Worm (Caenorhabditis elegans) whole organism, early embryonic: ENCODE data around the gene T13C2.2.

Experiments
- aly-1 ChIP-seq: sonication (generic microtip); optimal IDR thresholded peaks from 2 replicates; lab custom pipeline; 2016; ENCODE audit warnings: missing genetic modification characterization, missing compliant biosample characterization
- ama-1 ChIP-seq: fragments of 150-350 bp; optimal IDR thresholded peaks from 2 replicates; lab custom pipeline; 2014
- ceh-13 ChIP-seq: fragments of 200-800 bp; sonication (Bioruptor generic); optimal IDR thresholded peaks from 2 replicates; lab custom pipeline; 2018; ENCODE audit warnings: mild to moderate bottlenecking, missing genetic modification characterization, missing compliant biosample characterization
- ets-7 ChIP-seq: sonication (generic microtip); optimal IDR thresholded peaks from 2 replicates; lab custom pipeline; 2016; ENCODE audit warnings: missing genotype, missing genetic modification characterization, missing compliant biosample characterization
- flt-1 ChIP-seq: fragments of 200-800 bp; sonication (Bioruptor generic); IDR thresholded peaks from 2 replicates; pipeline ENCODE4 v1.3.6; 2022; ENCODE audit warnings: missing genetic modification characterization, missing compliant biosample characterization
- hmbx-1 ChIP-seq: sonication (generic microtip); optimal IDR thresholded peaks from 2 replicates; lab custom pipeline; 2016; ENCODE audit warnings: mild to moderate bottlenecking, missing genetic modification characterization, missing compliant biosample characterization
- hnd-1 ChIP-seq: sonication (generic microtip); optimal IDR thresholded peaks from 2 replicates; lab custom pipeline; 2016; ENCODE audit warnings: missing genetic modification characterization, missing compliant biosample characterization
- scrt-1 ChIP-seq: fragments of 200-800 bp; sonication (Bioruptor generic); IDR thresholded peaks from 2 replicates; pipeline ENCODE4 v1.3.6; 2022; ENCODE audit warnings: missing genetic modification characterization, missing compliant biosample characterization
- tbx-11 ChIP-seq: fragments of 200-800 bp; sonication (Bioruptor generic); IDR thresholded peaks from 2 replicates; pipeline ENCODE4 v1.3.6; 2022; ENCODE audit warnings: missing genetic modification characterization, missing compliant biosample characterization
- tra-4 ChIP-seq: sonication (generic microtip); optimal IDR thresholded peaks from 2 replicates; lab custom pipeline; 2017; ENCODE audit warnings: missing genetic modification characterization, missing compliant biosample characterization

DNA sequence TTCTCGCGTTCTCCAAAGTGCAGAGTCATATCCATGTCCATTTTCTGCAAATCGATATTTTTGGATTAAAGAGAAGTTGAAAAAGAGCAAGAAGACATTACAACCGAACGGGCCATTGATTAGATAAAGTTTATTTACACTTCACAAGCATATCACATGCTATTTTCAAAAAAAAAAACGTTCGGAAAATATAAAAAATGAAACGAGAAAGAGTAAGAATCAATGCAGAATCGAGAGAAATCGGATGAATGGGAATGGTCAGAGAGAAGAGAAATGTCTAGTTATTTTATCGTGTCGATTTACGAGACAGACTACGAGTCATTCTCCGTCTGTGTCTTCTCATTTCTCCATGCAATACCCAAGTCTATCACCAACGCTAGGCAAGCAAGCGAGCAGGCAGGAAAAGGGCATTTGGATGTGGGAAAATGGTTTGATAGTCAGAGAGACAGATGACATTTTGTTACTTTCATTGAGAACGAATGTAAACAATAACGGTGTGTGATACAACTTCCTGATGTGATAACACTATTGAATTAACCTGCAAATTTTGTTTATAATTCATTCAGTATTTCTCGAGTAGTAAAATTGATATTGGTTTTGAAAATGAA lies 8.2 kb downstream of the T13C2.2 start, which contains the start of gene F31E8.4:
- no peak for TF ChIP-seq flt-1 (GFP tag; lab: Robert Waterston, UW)
- TF ChIP-seq ama-1, result no peak
- TF ChIP-seq tra-4 (tag; lab: Kevin White, UChicago), result no peak
- no peak for TF ChIP-seq tbx-11
- no peak for TF ChIP-seq hnd-1 (tag; lab: Kevin White, UChicago)
- TF ChIP-seq ceh-13 (GFP tag; lab: Kevin White, UChicago), result no peak
- no peak for TF ChIP-seq ets-7 (tag; lab: Kevin White, UChicago)
- TF ChIP-seq hmbx-1 (tag; lab: Kevin White, UChicago), result no peak
- no peak for TF ChIP-seq aly-1 (tag; lab: Kevin White, UChicago)
- no peak for TF ChIP-seq scrt-1 (GFP tag; lab: Robert Waterston, UW)
